Fruit fly (Drosophila melanogaster) whole organism, embryonic: ENCODE results near the gene CG7766.

Experiments used
- Antp ChIP-seq: fragments of 200-800 bp; sonication (Bioruptor generic); optimal IDR thresholded peaks from 3 replicates; lab custom pipeline; 2016; ENCODE audit warnings: missing biosample characterization, missing genetic modification characterization
- Blimp-1 ChIP-seq: fragments of 200-800 bp; sonication (Bioruptor generic); optimal IDR thresholded peaks from 3 replicates; lab custom pipeline; 2018; ENCODE audit warnings: missing biosample characterization, missing genetic modification characterization, mild to moderate bottlenecking, moderate library complexity, missing genetic modification reagents
- CG10321 ChIP-seq: fragments of 200-800 bp; sonication (Bioruptor generic); IDR thresholded peaks from 2 replicates; pipeline ENCODE4 v1.3.6; 2022; ENCODE audit warnings: missing biosample characterization, missing genetic modification characterization
- CG10959 ChIP-seq: fragments of 200-800 bp; sonication (Bioruptor generic); IDR thresholded peaks from 2 replicates; pipeline ENCODE4 v1.3.6; 2022; ENCODE audit warnings: missing biosample characterization, missing genetic modification characterization
- CG11093 ChIP-seq: fragments of 200-800 bp; sonication (Bioruptor generic); IDR thresholded peaks from 3 replicates; pipeline ENCODE4 v1.3.6; 2022; ENCODE audit warnings: missing biosample characterization, missing genetic modification characterization
- CG11696 ChIP-seq: fragments of 200-800 bp; sonication (Bioruptor generic); IDR thresholded peaks from 2 replicates; pipeline ENCODE4 v1.3.6; 2022; ENCODE audit warnings: missing biosample characterization, missing genetic modification characterization
- CG14441 ChIP-seq: fragments of 200-800 bp; sonication (Bioruptor generic); IDR thresholded peaks from 2 replicates; pipeline ENCODE4 v1.3.6; 2022; ENCODE audit warnings: missing biosample characterization, missing genetic modification characterization
- CG14710 ChIP-seq: fragments of 200-800 bp; sonication (Bioruptor generic); optimal IDR thresholded peaks from 3 replicates; lab custom pipeline; 2019; ENCODE audit warnings: missing biosample characterization, mild to moderate bottlenecking, missing genetic modification characterization, moderate library complexity
- CG17568 ChIP-seq: fragments of 200-800 bp; sonication (Bioruptor generic); optimal IDR thresholded peaks from 2 replicates; lab custom pipeline; 2018; ENCODE audit warnings: missing biosample characterization, mild to moderate bottlenecking, missing genetic modification characterization, moderate library complexity
- CG18764 ChIP-seq: fragments of 200-800 bp; sonication (Bioruptor generic); optimal IDR thresholded peaks from 3 replicates; lab custom pipeline; 2016; ENCODE audit warnings: missing biosample characterization, missing genetic modification characterization
- CG2116 ChIP-seq: fragments of 200-800 bp; sonication (Bioruptor generic); optimal IDR thresholded peaks from 3 replicates; lab custom pipeline; 2018; ENCODE audit warnings: missing biosample characterization, mild to moderate bottlenecking, missing genetic modification characterization
- CG2712 ChIP-seq: fragments of 200-800 bp; optimal IDR thresholded peaks from 3 replicates; lab custom pipeline; 2019; ENCODE audit warnings: missing biosample characterization, mild to moderate bottlenecking, missing genetic modification characterization, moderate library complexity
- CG30020 ChIP-seq: fragments of 200-800 bp; optimal IDR thresholded peaks from 2 replicates; lab custom pipeline; 2019; ENCODE audit warnings: missing biosample characterization, mild to moderate bottlenecking, missing genetic modification characterization, moderate library complexity
- CG31224 ChIP-seq: fragments of 200-800 bp; sonication (Bioruptor generic); IDR thresholded peaks from 2 replicates; pipeline ENCODE4 v1.3.6; 2022; ENCODE audit warnings: missing biosample characterization, missing genetic modification characterization
- CG33213 ChIP-seq: fragments of 200-800 bp; sonication (Bioruptor generic); optimal IDR thresholded peaks from 3 replicates; lab custom pipeline; 2016; ENCODE audit warnings: missing biosample characterization, missing genetic modification characterization
- CG34224 ChIP-seq: fragments of 200-800 bp; sonication (Bioruptor generic); IDR thresholded peaks from 3 replicates; pipeline ENCODE4 v1.3.6; 2022; ENCODE audit warnings: missing biosample characterization, missing genetic modification characterization; ENCODE audit not compliant: partially characterized antibody
- CG4617 ChIP-seq: fragments of 200-800 bp; sonication (Bioruptor generic); optimal IDR thresholded peaks from 3 replicates; lab custom pipeline; 2016; ENCODE audit warnings: missing biosample characterization, missing genetic modification characterization, borderline replicate concordance
- CG4854 ChIP-seq: fragments of 200-800 bp; sonication (Bioruptor generic); optimal IDR thresholded peaks from 2 replicates; lab custom pipeline; 2016; ENCODE audit warnings: missing biosample characterization, missing genetic modification characterization, inconsistent platforms
- CG8388 ChIP-seq: fragments of 200-800 bp; sonication (Bioruptor generic); optimal IDR thresholded peaks from 2 replicates; lab custom pipeline; 2019; ENCODE audit warnings: missing biosample characterization, mild to moderate bottlenecking, missing genetic modification characterization, moderate library complexity
- Camta ChIP-seq: fragments of 200-800 bp; sonication (Bioruptor generic); optimal IDR thresholded peaks from 2 replicates; lab custom pipeline; 2016; ENCODE audit warnings: missing biosample characterization, missing genetic modification characterization
- D ChIP-seq, 2 experiments: fragments of 200-800 bp in 1 of 2; fragments of >200 bp in 1 of 2; sonication (Bioruptor generic) in 1 of 2; optimal IDR thresholded peaks; 2 replicates in 1 of 2; 3 replicates in 1 of 2; lab custom pipeline; 2017; ENCODE audit warnings: mild to moderate bottlenecking in 1 of 2, missing biosample characterization in 1 of 2, missing genetic modification characterization in 1 of 2, missing genetic modification reagents in 1 of 2
- E2f1 ChIP-seq: fragments of 200-800 bp; sonication (Bioruptor generic); IDR thresholded peaks from 2 replicates; pipeline ENCODE4 v1.3.6; 2022; ENCODE audit warnings: missing biosample characterization, missing genetic modification characterization
- Ets97D ChIP-seq: fragments of 200-800 bp; sonication (Bioruptor generic); optimal IDR thresholded peaks from 3 replicates; lab custom pipeline; 2016; ENCODE audit warnings: missing biosample characterization, missing genetic modification characterization
- Fer3 ChIP-seq: fragments of 200-800 bp; sonication (Bioruptor generic); optimal IDR thresholded peaks from 2 replicates; lab custom pipeline; 2018; ENCODE audit warnings: missing biosample characterization, mild to moderate bottlenecking, missing genetic modification characterization, moderate library complexity
- Gug ChIP-seq: fragments of 200-800 bp; sonication (Bioruptor generic); IDR thresholded peaks from 4 replicates; pipeline ENCODE4 v1.3.6; 2022; ENCODE audit warnings: missing biosample characterization, missing genetic modification characterization
- HmgD ChIP-seq: fragments of 200-800 bp; sonication (Bioruptor generic); optimal IDR thresholded peaks from 3 replicates; lab custom pipeline; 2016; ENCODE audit warnings: missing biosample characterization, missing genetic modification characterization
- Kr ChIP-seq: fragments of 200-800 bp; sonication (Bioruptor generic); optimal IDR thresholded peaks from 2 replicates; lab custom pipeline; 2017; ENCODE audit warnings: missing biosample characterization, mild to moderate bottlenecking, missing genetic modification characterization
- MTF-1 ChIP-seq: fragments of 200-800 bp; sonication (Bioruptor generic); optimal IDR thresholded peaks from 2 replicates; lab custom pipeline; 2018; ENCODE audit warnings: missing biosample characterization, mild to moderate bottlenecking, missing genetic modification characterization, borderline replicate concordance
- Max ChIP-seq: fragments of 200-800 bp; sonication (Bioruptor generic); optimal IDR thresholded peaks from 2 replicates; lab custom pipeline; 2016; ENCODE audit warnings: missing biosample characterization, mild to moderate bottlenecking, missing genetic modification characterization
- Mrtf ChIP-seq: fragments of 200-800 bp; sonication (Bioruptor generic); IDR thresholded peaks from 3 replicates; pipeline ENCODE4 v1.3.6; 2022; ENCODE audit warnings: missing biosample characterization, missing genetic modification characterization
- Nf-YC ChIP-seq: fragments of 200-800 bp; optimal IDR thresholded peaks from 3 replicates; lab custom pipeline; 2019; ENCODE audit warnings: missing biosample characterization, mild to moderate bottlenecking, missing genetic modification characterization, moderate library complexity
- Opbp ChIP-seq: fragments of 200-800 bp; sonication (Bioruptor generic); IDR thresholded peaks from 3 replicates; pipeline ENCODE4 v1.3.6; 2022; ENCODE audit warnings: missing biosample characterization, missing genetic modification characterization; ENCODE audit not compliant: partially characterized antibody
- TFAM ChIP-seq: fragments of 200-800 bp; sonication (Bioruptor generic); optimal IDR thresholded peaks from 2 replicates; lab custom pipeline; 2017; ENCODE audit warnings: missing biosample characterization, missing genetic modification characterization, inconsistent platforms
- abd-A ChIP-seq: fragments of 200-800 bp; sonication (Bioruptor generic); optimal IDR thresholded peaks from 3 replicates; lab custom pipeline; 2019; ENCODE audit warnings: missing biosample characterization, mild to moderate bottlenecking, missing genetic modification characterization, moderate library complexity
- cad ChIP-seq: fragments of >200 bp; optimal IDR thresholded peaks from 2 replicates; lab custom pipeline; 2017; ENCODE audit warnings: missing biosample characterization, missing genetic modification characterization
- cato ChIP-seq: fragments of 200-800 bp; sonication (Bioruptor generic); optimal IDR thresholded peaks from 2 replicates; lab custom pipeline; 2016; ENCODE audit warnings: missing biosample characterization, missing genetic modification characterization, borderline replicate concordance
- ems ChIP-seq: fragments of 200-800 bp; sonication (Bioruptor generic); optimal IDR thresholded peaks from 3 replicates; lab custom pipeline; 2016; ENCODE audit warnings: missing biosample characterization, missing genetic modification characterization
- ftz-f1 ChIP-seq: fragments of 200-800 bp; sonication (Bioruptor generic); optimal IDR thresholded peaks from 2 replicates; lab custom pipeline; 2016; ENCODE audit warnings: missing biosample characterization, missing genetic modification characterization
- gt ChIP-seq: fragments of 200-800 bp; sonication (Bioruptor generic); IDR thresholded peaks from 2 replicates; pipeline ENCODE4 v1.3.6; 2022; ENCODE audit warnings: missing biosample characterization, missing genetic modification characterization
- h ChIP-seq: fragments of >200 bp; optimal IDR thresholded peaks from 2 replicates; lab custom pipeline; 2017
- hbn ChIP-seq: fragments of 200-800 bp; sonication (Bioruptor generic); IDR thresholded peaks from 2 replicates; pipeline ENCODE4 v1.3.6; 2022; ENCODE audit warnings: missing biosample characterization, missing genetic modification characterization; ENCODE audit not compliant: partially characterized antibody
- hth ChIP-seq: fragments of >200 bp; optimal IDR thresholded peaks from 2 replicates; lab custom pipeline; 2017; ENCODE audit warnings: inconsistent platforms
- nerfin-2 ChIP-seq: fragments of 200-800 bp; sonication (Bioruptor generic); IDR thresholded peaks from 2 replicates; pipeline ENCODE4 v1.3.6; 2022; ENCODE audit warnings: missing biosample characterization, missing genetic modification characterization; ENCODE audit not compliant: partially characterized antibody
- nmo ChIP-seq: fragments of 200-800 bp; sonication (Bioruptor generic); optimal IDR thresholded peaks from 2 replicates; lab custom pipeline; 2018; ENCODE audit warnings: missing biosample characterization, mild to moderate bottlenecking, missing genetic modification characterization, moderate library complexity
- pita ChIP-seq: fragments of 200-800 bp; sonication (Bioruptor generic); optimal IDR thresholded peaks from 2 replicates; lab custom pipeline; 2017; ENCODE audit warnings: missing biosample characterization, mild to moderate bottlenecking, missing genetic modification characterization
- salm ChIP-seq: fragments of 200-800 bp; sonication (Bioruptor generic); optimal IDR thresholded peaks from 2 replicates; lab custom pipeline; 2018; ENCODE audit warnings: missing biosample characterization, mild to moderate bottlenecking, missing genetic modification characterization
- sqz ChIP-seq: fragments of 200-800 bp; sonication (Bioruptor generic); optimal IDR thresholded peaks from 3 replicates; lab custom pipeline; 2018; ENCODE audit warnings: missing biosample characterization, mild to moderate bottlenecking, missing genetic modification characterization
- toy ChIP-seq: fragments of 200-800 bp; sonication (Bioruptor generic); IDR thresholded peaks from 2 replicates; pipeline ENCODE4 v1.3.6; 2022; ENCODE audit warnings: missing biosample characterization, missing genetic modification characterization
- vvl ChIP-seq: fragments of 200-800 bp; sonication (Bioruptor generic); IDR thresholded peaks from 2 replicates; pipeline ENCODE4 v1.3.6; 2022; ENCODE audit warnings: missing biosample characterization, missing genetic modification characterization
- wek ChIP-seq: fragments of 200-800 bp; sonication (Bioruptor generic); optimal IDR thresholded peaks from 3 replicates; lab custom pipeline; 2018; ENCODE audit warnings: missing biosample characterization, mild to moderate bottlenecking, missing genetic modification characterization, moderate library complexity
- zf30C ChIP-seq: fragments of 200-800 bp; sonication (Bioruptor generic); optimal IDR thresholded peaks from 3 replicates; lab custom pipeline; 2018; ENCODE audit warnings: missing biosample characterization, mild to moderate bottlenecking, missing genetic modification characterization

The CG7766 gene

DNA sequence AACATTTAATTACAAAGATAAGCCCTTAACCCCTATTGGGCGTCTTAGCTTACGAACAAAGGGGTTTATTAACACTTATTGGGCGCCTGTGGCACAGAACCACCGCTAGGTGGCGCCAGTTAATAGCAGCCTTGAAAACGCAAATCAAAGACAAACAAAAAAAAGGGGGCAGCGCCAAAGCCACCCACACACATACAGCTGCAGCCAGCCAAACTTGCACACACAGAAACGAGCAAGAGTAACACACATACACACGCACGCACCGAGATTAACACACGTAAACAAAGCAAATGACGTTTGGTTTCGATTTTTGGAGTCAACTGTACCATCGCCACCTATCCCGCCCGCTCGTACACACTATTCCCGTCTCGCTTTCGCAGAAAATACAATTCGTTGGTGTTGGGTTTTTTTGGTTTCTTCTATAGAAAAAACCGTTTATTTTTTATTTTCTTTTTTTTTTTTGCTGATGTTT, 48.6 kb upstream of the CG7766 start (continued):
- TF ChIP-seq hbn (no peak), CG17568 (GFP tag; lab: Kevin White, UChicago) (no peak), toy (GFP tag; lab: Robert Waterston, UW) (no peak), h (lab: Kevin White, UChicago) (no peak), zf30C (GFP tag; lab: Kevin White, UChicago) (peak; percentile 43), hth (lab: Kevin White, UChicago) (no peak), Fer3 (tag; lab: Kevin White, UChicago) (no peak), CG11696 (GFP tag; lab: Robert Waterston, UW) (0 out of 2 replicates have a peak, but pooled peaks have one; percentile 29), HmgD (GFP tag; lab: Kevin White, UChicago) (peak; percentile 44), TFAM (no peak), sqz (GFP tag; lab: Kevin White, UChicago) (peak; percentile 83), CG8388 (GFP tag; lab: Kevin White, UChicago) (no peak), CG4617 (GFP tag; lab: Kevin White, UChicago) (no peak), Antp (GFP tag; lab: Kevin White, UChicago) (no peak), MTF-1 (GFP tag; lab: Kevin White, UChicago) (no peak), Ets97D (GFP tag; lab: Kevin White, UChicago) (peak; percentile 15), ftz-f1 (GFP tag; lab: Kevin White, UChicago) (peak; percentile 96), CG2116 (GFP tag; lab: Kevin White, UChicago) (peak; percentile 27), ems (GFP tag; lab: Kevin White, UChicago) (no peak), CG11093 (GFP tag; lab: Robert Waterston, UW) (no peak), D (optimal IDR thresholded peaks at IDR 0.05; lab: Kevin White, UChicago) (no peak), D (GFP tag; optimal IDR thresholded peaks at IDR 0.05; lab: Kevin White, UChicago) (no peak), salm (no peak), Mrtf (GFP tag; lab: Robert Waterston, UW) (no peak), abd-A (no peak), CG30020 (no peak), CG10321 (peak; percentile 83), CG4854 (GFP tag; lab: Kevin White, UChicago) (no peak), vvl (GFP tag; lab: Robert Waterston, UW) (peak; percentile 76), CG31224 (GFP tag; lab: Robert Waterston, UW) (no peak), nmo (GFP tag; lab: Kevin White, UChicago) (peak; percentile 27), cato (GFP tag; lab: Kevin White, UChicago) (no peak), wek (GFP tag; lab: Kevin White, UChicago) (no peak), Nf-YC (tag; lab: Kevin White, UChicago) (peak; percentile 76), Kr (no peak), cad (GFP tag; lab: Kevin White, UChicago) (no peak), CG33213 (GFP tag; lab: Kevin White, UChicago) (no peak), Gug (no peak), CG14710 (tag; lab: Kevin White, UChicago) (peak; percentile 15), Camta (GFP tag; lab: Kevin White, UChicago) (no peak), Max (GFP tag; lab: Kevin White, UChicago) (no peak), gt (no peak), CG2712 (peak; percentile 24), CG34224 (GFP tag; lab: Robert Waterston, UW) (no peak; the same call in 2 of the 3 replicates), nerfin-2 (GFP tag; lab: Robert Waterston, UW) (peak; percentile 22; the same call in 1 of the 2 replicates), CG14441 (peak; percentile 53), Blimp-1 (GFP tag; lab: Kevin White, UChicago) (no peak), pita (GFP tag; lab: Kevin White, UChicago) (no peak), CG10959 (GFP tag; lab: Robert Waterston, UW) (peak; percentile 71), Opbp (GFP tag; lab: Robert Waterston, UW) (no peak), E2f1 (GFP tag; lab: Robert Waterston, UW) (no peak), CG18764 (GFP tag; lab: Kevin White, UChicago) (no peak)
